Worm (Caenorhabditis elegans) whole organism, L4 larva: ENCODE results near the gene ent-3.
A peak's percentile ranks its signal among the peaks of the same experiment; 100 is the strongest.

Source experiments
- F10B5.3 ChIP-seq: sonication (generic microtip); optimal IDR thresholded peaks from 2 replicates; lab custom pipeline; 2016; ENCODE audit warnings: mild to moderate bottlenecking, missing genetic modification characterization, missing compliant biosample characterization
- F26F4.8 ChIP-seq: fragments of 200-800 bp; sonication (Bioruptor generic); conservative IDR thresholded peaks from 2 replicates; pipeline ENCODE4 v1.3.6; 2022; ENCODE audit warnings: missing genetic modification characterization, missing compliant biosample characterization
- F44E2.7 ChIP-seq: fragments of 200-800 bp; sonication (Bioruptor generic); IDR thresholded peaks from 2 replicates; pipeline ENCODE4 v2.1.2; 2022; ENCODE audit warnings: missing genetic modification characterization, missing compliant biosample characterization
- Y48G9A.11 ChIP-seq: fragments of 200-800 bp; sonication (Bioruptor generic); IDR thresholded peaks from 2 replicates; pipeline ENCODE4 v1.3.6; 2022; ENCODE audit warnings: missing genetic modification reagents, missing genetic modification characterization, missing compliant biosample characterization
- ZK337.2 ChIP-seq: fragments of 200-800 bp; sonication (Bioruptor generic); IDR thresholded peaks from 2 replicates; pipeline ENCODE4 v1.3.6; 2022; ENCODE audit warnings: missing genetic modification reagents, missing genetic modification characterization, missing compliant biosample characterization
- aha-1 ChIP-seq: fragments of 150-350 bp; peaks from one replicate; lab custom pipeline; 2014; ENCODE audit warnings: missing biosample characterization, missing genetic modification characterization
- aly-2 ChIP-seq: sonication (generic microtip); optimal IDR thresholded peaks from 2 replicates; lab custom pipeline; 2018; ENCODE audit warnings: missing biosample characterization, missing genetic modification characterization
- arid-1 ChIP-seq: fragments of 200-800 bp; sonication (Bioruptor generic); conservative IDR thresholded peaks from 2 replicates; pipeline ENCODE4 v1.3.6; 2022; ENCODE audit warnings: missing genetic modification reagents, missing genetic modification characterization, missing compliant biosample characterization
- ceh-20 ChIP-seq: fragments of 200-800 bp; sonication (Bioruptor generic); IDR thresholded peaks from 2 replicates; pipeline ENCODE4 v1.3.6; 2022; ENCODE audit warnings: missing genetic modification reagents, missing genetic modification characterization, missing compliant biosample characterization
- ceh-62 ChIP-seq: sonication (generic microtip); optimal IDR thresholded peaks from 2 replicates; lab custom pipeline; 2017; ENCODE audit warnings: missing biosample characterization, missing genetic modification characterization
- ceh-82 ChIP-seq: sonication (generic microtip); optimal IDR thresholded peaks from 2 replicates; lab custom pipeline; 2017; ENCODE audit warnings: missing biosample characterization, missing genetic modification characterization
- ctbp-1 ChIP-seq: fragments of 200-800 bp; sonication (Bioruptor generic); IDR thresholded peaks from 2 replicates; pipeline ENCODE4 v1.3.6; 2022; ENCODE audit warnings: missing genetic modification reagents, missing genetic modification characterization, missing compliant biosample characterization
- daf-16 ChIP-seq, 3 experiments: sonication (generic microtip); optimal IDR thresholded peaks; 2 replicates each; lab custom pipeline; 2016 to 2017; ENCODE audit warnings: missing genetic modification characterization in 3 of 3, missing genetic modification reagents in 3 of 3, mild to moderate bottlenecking in 2 of 3, missing compliant biosample characterization in 2 of 3, missing biosample characterization in 1 of 3, moderate library complexity in 1 of 3
- daf-8 ChIP-seq: fragments of 200-800 bp; sonication (Bioruptor generic); IDR thresholded peaks from 2 replicates; pipeline ENCODE4 v1.3.6; 2022; ENCODE audit warnings: missing genetic modification characterization, missing compliant biosample characterization
- dmd-6 ChIP-seq: fragments of 200-800 bp; sonication (Bioruptor generic); IDR thresholded peaks from 2 replicates; pipeline ENCODE4 v1.3.6; 2022; ENCODE audit warnings: missing genetic modification reagents, missing genetic modification characterization, missing compliant biosample characterization
- dmd-9 ChIP-seq: fragments of 200-800 bp; sonication (Bioruptor generic); IDR thresholded peaks from 2 replicates; pipeline ENCODE4 v1.3.6; 2022; ENCODE audit warnings: missing genetic modification reagents, missing genetic modification characterization, missing compliant biosample characterization
- duxl-1 ChIP-seq: sonication (generic microtip); optimal IDR thresholded peaks from 2 replicates; lab custom pipeline; 2016; ENCODE audit warnings: mild to moderate bottlenecking, missing genetic modification characterization, moderate library complexity, missing compliant biosample characterization; ENCODE audit not compliant: poor library complexity
- dve-1 ChIP-seq: sonication (generic microtip); optimal IDR thresholded peaks from 2 replicates; lab custom pipeline; 2017; ENCODE audit warnings: antibody characterized with exemption, mild to moderate bottlenecking, missing genetic modification characterization, missing compliant biosample characterization; ENCODE audit not compliant: insufficient read depth
- fos-1 ChIP-seq: fragments of 150-350 bp; optimal IDR thresholded peaks from 2 replicates; lab custom pipeline; 2014; ENCODE audit warnings: missing biosample characterization, missing genetic modification characterization
- gei-8 ChIP-seq: fragments of 200-800 bp; sonication (Bioruptor generic); optimal IDR thresholded peaks from 2 replicates; lab custom pipeline; 2018; ENCODE audit warnings: mild to moderate bottlenecking, missing genetic modification characterization, missing compliant biosample characterization
- hif-1 ChIP-seq, 2 experiments: sonication (generic microtip); optimal IDR thresholded peaks; 2 replicates each; lab custom pipeline; 2016 to 2017; ENCODE audit warnings: missing compliant biosample characterization in 2 of 2, missing genetic modification characterization in 2 of 2, missing genetic modification reagents in 2 of 2, missing genotype in 2 of 2, mild to moderate bottlenecking in 1 of 2
- hlh-11 ChIP-seq: fragments of 200-800 bp; sonication (Bioruptor generic); optimal IDR thresholded peaks from 2 replicates; lab custom pipeline; 2018; ENCODE audit warnings: mild to moderate bottlenecking, missing genetic modification characterization, missing compliant biosample characterization
- jun-1 ChIP-seq: fragments of 150-350 bp; optimal IDR thresholded peaks from 2 replicates; lab custom pipeline; 2014; ENCODE audit warnings: missing biosample characterization, missing genetic modification reagents, missing genetic modification characterization
- lin-13 ChIP-seq: fragments of 150-350 bp; optimal IDR thresholded peaks from 2 replicates; lab custom pipeline; 2014; ENCODE audit warnings: missing biosample characterization, missing genetic modification reagents, missing genetic modification characterization
- lin-29 ChIP-seq: fragments of 200-800 bp; sonication (Bioruptor generic); IDR thresholded peaks from 2 replicates; pipeline ENCODE4 v1.3.6; 2022; ENCODE audit warnings: missing genetic modification reagents, missing genetic modification characterization, missing compliant biosample characterization
- madf-5 ChIP-seq, 2 experiments: fragments of 200-800 bp; sonication (Bioruptor generic); IDR thresholded peaks; 2 replicates each; pipeline ENCODE4 v1.3.6; 2022; ENCODE audit warnings: missing compliant biosample characterization in 2 of 2, missing genetic modification characterization in 2 of 2
- mxl-3 ChIP-seq: fragments of 200-800 bp; sonication (Bioruptor generic); optimal IDR thresholded peaks from 2 replicates; lab custom pipeline; 2018; ENCODE audit warnings: mild to moderate bottlenecking, missing genetic modification characterization, missing compliant biosample characterization
- nhr-10 ChIP-seq: fragments of 150-350 bp; optimal IDR thresholded peaks from 2 replicates; lab custom pipeline; 2014; ENCODE audit warnings: missing biosample characterization, missing genetic modification characterization
- nhr-25 ChIP-seq: sonication (generic microtip); optimal IDR thresholded peaks from 2 replicates; lab custom pipeline; 2017; ENCODE audit warnings: missing genetic modification characterization, mild to moderate bottlenecking, missing compliant biosample characterization, antibody characterized with exemption, moderate library complexity, borderline replicate concordance; ENCODE audit not compliant: insufficient read depth
- nhr-28 ChIP-seq: fragments of 150-350 bp; optimal IDR thresholded peaks from 2 replicates; lab custom pipeline; 2014; ENCODE audit warnings: missing biosample characterization, missing genetic modification characterization
- nhr-6 ChIP-seq: fragments of 150-350 bp; optimal IDR thresholded peaks from 2 replicates; lab custom pipeline; 2014; ENCODE audit warnings: missing biosample characterization, missing genetic modification characterization
- nhr-76 ChIP-seq: fragments of 150-350 bp; optimal IDR thresholded peaks from 2 replicates; lab custom pipeline; 2014; ENCODE audit warnings: missing biosample characterization, missing genetic modification characterization
- php-3 ChIP-seq: fragments of 200-800 bp; sonication (Bioruptor generic); IDR thresholded peaks from 2 replicates; pipeline ENCODE4 v1.3.6; 2022; ENCODE audit warnings: missing genetic modification reagents, missing genetic modification characterization, missing compliant biosample characterization
- saeg-2 ChIP-seq: fragments of 200-800 bp; sonication (Bioruptor generic); IDR thresholded peaks from 2 replicates; pipeline ENCODE4 v1.3.6; 2022; ENCODE audit warnings: missing genetic modification reagents, missing genetic modification characterization, missing compliant biosample characterization
- snpc-1.2 ChIP-seq: fragments of 200-800 bp; sonication (Bioruptor generic); IDR thresholded peaks from 2 replicates; pipeline ENCODE4 v1.3.6; 2022; ENCODE audit warnings: missing genetic modification reagents, missing genetic modification characterization, missing compliant biosample characterization
- snpc-4 ChIP-seq: fragments of 150-350 bp; optimal IDR thresholded peaks from 2 replicates; lab custom pipeline; 2014; ENCODE audit warnings: missing biosample characterization, missing genetic modification characterization
- tag-97 ChIP-seq: fragments of 200-800 bp; sonication (Bioruptor generic); IDR thresholded peaks from 2 replicates; pipeline ENCODE4 v1.3.6; 2022; ENCODE audit warnings: missing genetic modification characterization, missing compliant biosample characterization
- unc-130 ChIP-seq: sonication (generic microtip); optimal IDR thresholded peaks from 2 replicates; lab custom pipeline; 2016; ENCODE audit warnings: missing genetic modification reagents, missing genetic modification characterization, missing compliant biosample characterization
- unc-39 ChIP-seq: sonication (generic microtip); optimal IDR thresholded peaks from 2 replicates; lab custom pipeline; 2017; ENCODE audit warnings: missing biosample characterization, missing genetic modification characterization
- unc-62 ChIP-seq, 3 experiments: fragments of 150-350 bp in 1 of 3; sonication (generic microtip); optimal IDR thresholded peaks in 2 of 3; peaks in 1 of 3; 1 replicate in 1 of 3; 2 replicates in 2 of 3; lab custom pipeline; 2014 to 2017; ENCODE audit warnings: missing biosample characterization in 3 of 3, missing genetic modification characterization in 3 of 3, missing genetic modification reagents in 3 of 3, missing genotype in 1 of 3
- vab-7 ChIP-seq: fragments of 200-800 bp; sonication (Bioruptor generic); IDR thresholded peaks from 2 replicates; pipeline ENCODE4 v1.3.6; 2022; ENCODE audit warnings: missing genetic modification reagents, missing genetic modification characterization, missing compliant biosample characterization
- zfp-3 ChIP-seq: fragments of 200-800 bp; sonication (Bioruptor generic); conservative IDR thresholded peaks from 2 replicates; pipeline ENCODE4 v1.3.6; 2022; ENCODE audit warnings: missing genetic modification reagents, missing genetic modification characterization, missing compliant biosample characterization
- zip-11 ChIP-seq: fragments of 200-800 bp; sonication (Bioruptor generic); IDR thresholded peaks from 2 replicates; pipeline ENCODE4 v1.3.6; 2022; ENCODE audit warnings: missing genetic modification characterization, missing compliant biosample characterization
- zip-2 ChIP-seq: fragments of 150-350 bp; optimal IDR thresholded peaks from 2 replicates; lab custom pipeline; 2014; ENCODE audit warnings: missing biosample characterization, missing genetic modification characterization
- ztf-7 ChIP-seq: fragments of 150-350 bp; optimal IDR thresholded peaks from 2 replicates; lab custom pipeline; 2014; ENCODE audit warnings: missing biosample characterization, missing genetic modification characterization

The ent-3 gene

DNA sequence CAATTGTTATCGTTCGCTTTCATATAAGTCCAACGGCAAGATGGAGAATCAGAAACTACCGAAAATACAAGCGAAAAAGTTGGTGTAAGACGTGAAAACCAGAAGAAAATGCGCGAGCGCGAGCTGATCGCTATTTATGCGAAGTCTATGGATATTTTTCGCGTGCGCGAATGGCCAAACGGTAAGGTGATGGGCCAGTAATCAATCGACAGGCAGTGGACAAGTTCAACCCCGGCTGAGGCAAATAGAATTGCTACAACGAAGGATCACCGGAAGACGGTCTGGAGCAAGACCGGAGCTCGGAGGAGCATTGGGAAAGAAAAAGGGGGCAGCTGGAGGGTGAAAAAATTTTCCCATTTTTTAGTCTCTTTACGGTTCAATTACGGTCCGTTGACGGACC is 1.6 kb upstream of the ent-3 start (continued):
- TF ChIP-seq ceh-20 (GFP tag; lab: Robert Waterston, UW): 0 out of 2 replicates have a peak, but pooled peaks have one; percentile 28
- TF ChIP-seq arid-1 (GFP tag; lab: Robert Waterston, UW): peak; percentile 72

DNA sequence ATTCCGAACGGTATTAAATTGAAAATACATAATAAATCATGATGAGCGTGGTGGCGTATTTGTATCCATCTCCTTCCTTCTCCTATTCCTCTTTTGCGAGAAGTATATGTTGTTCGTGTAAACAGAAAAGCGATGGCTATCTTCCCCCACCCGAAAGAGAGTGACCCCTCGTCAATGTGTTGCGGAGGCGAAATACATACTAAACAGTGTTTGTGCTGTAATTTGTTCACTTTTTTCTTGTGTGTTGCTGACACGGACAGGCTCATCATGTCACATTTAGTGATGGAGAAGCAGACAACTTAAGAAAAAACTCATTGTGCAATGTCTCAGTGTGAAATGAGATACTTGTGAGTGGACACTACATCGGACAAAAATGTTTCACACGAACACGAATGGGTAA is 4.2 kb downstream of the ent-3 start:
- TF ChIP-seq unc-62 (GFP tag; optimal IDR thresholded peaks at IDR 0.05 in 1 of 2; lab: Kevin White, UChicago) (peak in 1 of 2 experiments; percentile 24), unc-62 (tag; optimal IDR thresholded peaks at IDR 0.05; lab: Kevin White, UChicago) (no peak), nhr-28 (tag; lab: Kevin White, UChicago) (peak; percentile 8), hlh-11 (peak; percentile 10), snpc-1.2 (GFP tag; lab: Robert Waterston, UW) (no peak), nhr-6 (tag; lab: Kevin White, UChicago) (no peak), dmd-6 (GFP tag; lab: Robert Waterston, UW) (peak; percentile 20; the same call in 1 of the 2 replicates), mxl-3 (GFP tag; lab: Kevin White, UChicago) (peak; percentile 12), daf-16 (GFP tag; optimal IDR thresholded peaks at IDR 0.05; lab: Kevin White, UChicago) (peak in 1 of 2 experiments; percentile 56), daf-16 (tag; optimal IDR thresholded peaks at IDR 0.05; lab: Kevin White, UChicago) (peak; percentile 80)
- TF ChIP-seq, all 104 proteins: peak for 6

DNA sequence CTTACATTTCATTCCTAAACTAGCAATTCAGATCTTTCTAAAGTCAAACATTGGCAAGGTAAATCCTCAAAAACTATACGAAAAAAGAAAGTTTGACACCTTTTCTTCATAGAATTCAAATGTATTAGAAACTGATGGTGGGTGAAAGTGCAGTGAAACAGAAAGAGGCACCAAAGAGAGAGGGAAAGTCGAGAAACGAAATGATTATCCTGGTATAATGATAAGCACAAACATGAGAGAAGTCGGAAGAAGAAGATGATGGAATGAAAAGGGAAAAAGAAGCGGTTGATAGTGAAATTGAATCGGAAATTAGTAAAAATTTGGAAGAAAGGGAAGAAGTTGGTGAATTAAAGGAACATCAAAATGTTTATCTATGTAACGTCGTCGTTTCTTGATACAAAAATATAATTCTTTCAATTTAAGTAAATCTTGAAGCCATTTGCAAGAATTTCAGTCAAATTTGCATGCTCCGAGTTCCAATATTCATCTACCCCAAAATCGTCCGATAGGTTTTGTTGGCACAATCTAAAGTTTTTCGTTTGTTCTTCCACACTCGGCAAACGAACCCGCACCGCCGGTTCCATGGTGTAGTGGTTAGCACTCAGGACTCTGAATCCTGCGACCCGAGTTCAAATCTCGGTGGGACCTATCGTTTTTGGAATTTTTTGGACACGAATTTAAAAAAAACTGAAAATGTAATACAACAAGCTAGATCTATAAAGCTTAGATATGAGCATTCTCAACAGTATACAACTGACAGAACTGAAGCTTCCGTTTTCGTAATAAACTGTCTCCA is 4.9 kb downstream of the ent-3 start:
- TF ChIP-seq gei-8 (GFP tag; lab: Kevin White, UChicago) (no peak), unc-130 (no peak), Y48G9A.11 (no peak), ceh-62 (tag; lab: Kevin White, UChicago) (no peak), nhr-76 (no peak), snpc-4 (tag; lab: Kevin White, UChicago) (no peak), aly-2 (tag; lab: Kevin White, UChicago) (no peak), lin-13 (GFP tag; lab: Kevin White, UChicago) (no peak), dmd-6 (GFP tag; lab: Robert Waterston, UW) (0 out of 2 replicates have a peak, but pooled peaks have one; percentile 22), ZK337.2 (GFP tag; lab: Robert Waterston, UW) (no peak), hif-1 (tag; optimal IDR thresholded peaks at IDR 0.05; lab: Kevin White, UChicago) (no peak), F10B5.3 (no peak), dmd-9 (no peak), aha-1 (peak; percentile 46), nhr-10 (tag; lab: Kevin White, UChicago) (no peak), unc-39 (no peak), F26F4.8 (GFP tag; lab: Robert Waterston, UW) (no peak), ztf-7 (tag; lab: Kevin White, UChicago) (no peak), hlh-11 (no peak), duxl-1 (no peak), saeg-2 (no peak), vab-7 (GFP tag; lab: Robert Waterston, UW) (0 out of 2 replicates have a peak, but pooled peaks have one; percentile 59), ceh-82 (tag; lab: Kevin White, UChicago) (no peak), zfp-3 (GFP tag; lab: Robert Waterston, UW) (no peak), madf-5 (GFP tag; IDR thresholded peaks at IDR 0.05; lab: Robert Waterston, UW) (no peak), zip-2 (tag; lab: Kevin White, UChicago) (no peak), daf-8 (GFP tag; lab: Robert Waterston, UW) (no peak), zip-11 (GFP tag; lab: Robert Waterston, UW) (no peak), php-3 (GFP tag; lab: Robert Waterston, UW) (no peak), nhr-25 (no peak), F44E2.7 (GFP tag; lab: Robert Waterston, UW) (no peak), dve-1 (tag; lab: Kevin White, UChicago) (no peak), fos-1 (tag; lab: Kevin White, UChicago) (no peak), jun-1 (tag; lab: Kevin White, UChicago) (no peak), ctbp-1 (GFP tag; lab: Robert Waterston, UW) (0 out of 2 replicates have a peak, but pooled peaks have one; percentile 31), lin-29 (GFP tag; lab: Robert Waterston, UW) (no peak), tag-97 (no peak)
